Fruit fly (Drosophila melanogaster): ENCODE results near the gene CG12984.

CG12984 gene

DNA sequence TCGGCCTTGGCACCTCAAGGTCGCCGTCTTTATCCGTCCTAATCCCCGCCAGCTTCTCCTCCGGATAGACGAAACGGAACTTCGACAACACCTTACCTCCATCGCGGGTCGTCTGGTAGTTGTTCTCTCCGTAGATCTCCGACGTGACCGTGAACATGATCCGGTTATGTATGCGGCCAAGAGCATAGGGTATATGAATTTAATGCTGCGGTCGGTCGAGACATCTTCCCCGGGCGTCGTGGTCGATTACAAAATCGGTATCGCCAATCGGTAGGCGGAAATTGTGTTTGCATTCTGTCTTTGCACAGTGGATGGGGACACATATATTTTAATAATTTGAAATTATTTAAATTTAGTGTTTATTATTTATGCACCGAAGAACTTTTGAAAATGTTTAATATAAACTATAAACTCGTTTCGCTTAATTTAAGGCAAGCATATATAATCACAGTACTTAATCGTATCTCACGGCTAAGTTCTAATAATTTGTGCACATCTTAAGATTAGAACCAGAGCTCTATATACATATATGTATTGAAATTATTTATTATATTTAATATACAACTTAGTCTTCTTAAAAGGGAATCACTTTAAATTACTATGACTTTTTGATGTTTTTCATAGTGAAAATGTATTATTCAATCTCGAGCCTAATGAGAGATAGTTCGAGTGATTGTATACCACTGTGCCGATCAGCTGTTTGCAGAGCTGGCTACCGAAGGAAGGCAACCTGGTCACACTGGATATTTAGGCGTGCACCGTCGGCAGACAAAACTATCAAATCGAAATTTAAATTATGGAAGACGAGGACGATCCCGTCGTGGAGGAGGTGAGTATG lies 39.8 kb downstream of the CG12984 start, which contains the start of the genes CG10584 and Polr3E (continued):
- TF ChIP-seq CG17802 (tag; optimal IDR thresholded peaks at IDR 0.05) = peak; percentile 66
- peak; percentile 56 for TF ChIP-seq pzg (GFP tag; optimal IDR thresholded peaks at IDR 0.05)
- TF ChIP-seq jumu (GFP tag; optimal IDR thresholded peaks at IDR 0.05) = no peak
- TF ChIP-seq CG13424 (tag; optimal IDR thresholded peaks at IDR 0.05) = peak; percentile 97
- TF ChIP-seq Stat92E (GFP tag; optimal IDR thresholded peaks at IDR 0.05) = peak in 1 of 3 experiments; percentile 46
- TF ChIP-seq Dp (GFP tag; optimal IDR thresholded peaks at IDR 0.05) = peak; percentile 33
- TF ChIP-seq CG6791 (GFP tag; IDR thresholded peaks at IDR 0.05; ENCODE audit: partially characterized antibody) = peak; percentile 54
- peak; percentile 65; the same call in 1 of the 2 replicates for TF ChIP-seq Rx (GFP tag; IDR thresholded peaks at IDR 0.05)
- TF ChIP-seq CG6765 (GFP tag; optimal IDR thresholded peaks at IDR 0.05) = peak; percentile 90
- TF ChIP-seq pho (GFP tag; optimal IDR thresholded peaks at IDR 0.05) = peak; percentile 60
- no peak for TF ChIP-seq luna (GFP tag; optimal IDR thresholded peaks at IDR 0.05)
- peak; percentile 96 for TF ChIP-seq CG14710 (tag; optimal IDR thresholded peaks at IDR 0.05)
- peak; percentile 86 for TF ChIP-seq Vsx1 (GFP tag; optimal IDR thresholded peaks at IDR 0.05)
- TF ChIP-seq caup (GFP tag; optimal IDR thresholded peaks at IDR 0.05; ENCODE audit: severe bottlenecking) = peak; percentile 93
- peak; percentile 83 for TF ChIP-seq oc (tag; optimal IDR thresholded peaks at IDR 0.05)
- peak; percentile 89 for TF ChIP-seq lmd (GFP tag; IDR thresholded peaks at IDR 0.05)
- TF ChIP-seq wor (GFP tag; IDR thresholded peaks at IDR 0.05) = peak; percentile 55
- peak; percentile 91 for TF ChIP-seq cwo (GFP tag; optimal IDR thresholded peaks at IDR 0.05)
- TF ChIP-seq gcm (GFP tag; optimal IDR thresholded peaks at IDR 0.05) = peak; percentile 94
- peak; percentile 89 for TF ChIP-seq Blimp-1 (GFP tag; optimal IDR thresholded peaks at IDR 0.05)
- no peak for TF ChIP-seq mld (GFP tag; IDR thresholded peaks at IDR 0.05; ENCODE audit: partially characterized antibody)
- TF ChIP-seq CG7786 (GFP tag; optimal IDR thresholded peaks at IDR 0.05) = peak; percentile 18
- TF ChIP-seq PHDP (tag; optimal IDR thresholded peaks at IDR 0.05) = peak; percentile 94
- TF ChIP-seq grau (tag; optimal IDR thresholded peaks at IDR 0.05) = peak; percentile 95
- no peak for TF ChIP-seq CG7963 (GFP tag; IDR thresholded peaks at IDR 0.05; ENCODE audit: partially characterized antibody)
- TF ChIP-seq sens (GFP tag) = peak; percentile 81
- peak; percentile 75; the same call in 1 of the 3 replicates for TF ChIP-seq ase (GFP tag; IDR thresholded peaks at IDR 0.05)
- TF ChIP-seq MBD-R2 (GFP tag; IDR thresholded peaks at IDR 0.05) = peak; percentile 94
- TF ChIP-seq CG17912 (GFP tag; optimal IDR thresholded peaks at IDR 0.05) = peak; percentile 86
- peak; percentile 89 for TF ChIP-seq kah (GFP tag; optimal IDR thresholded peaks at IDR 0.05)
- no peak for TF ChIP-seq CG17612 (GFP tag; IDR thresholded peaks at IDR 0.05)
- TF ChIP-seq CG4730 (GFP tag; IDR thresholded peaks at IDR 0.05) = peak; percentile 79
- peak; percentile 93 for TF ChIP-seq CG15601 (tag; optimal IDR thresholded peaks at IDR 0.05)
- peak; percentile 35 for TF ChIP-seq Camta (GFP tag; optimal IDR thresholded peaks at IDR 0.05)
- TF ChIP-seq stc (GFP tag; IDR thresholded peaks at IDR 0.05) = peak; percentile 64
- TF ChIP-seq CG14860 (GFP tag; IDR thresholded peaks at IDR 0.05; ENCODE audit: partially characterized antibody) = no peak
- TF ChIP-seq CG15073 (GFP tag; optimal IDR thresholded peaks at IDR 0.05) = no peak
- TF ChIP-seq knrl (GFP tag; IDR thresholded peaks at IDR 0.05; ENCODE audit: partially characterized antibody) = peak; percentile 45
- TF ChIP-seq aop (GFP tag; IDR thresholded peaks at IDR 0.05) = no peak
- TF ChIP-seq CG31441 (GFP tag; IDR thresholded peaks at IDR 0.05) = peak; percentile 98
- peak; percentile 71; the same call in 1 of the 2 replicates for TF ChIP-seq ranshi (GFP tag; IDR thresholded peaks at IDR 0.05)
- TF ChIP-seq zen2 (GFP tag; IDR thresholded peaks at IDR 0.05; ENCODE audit: partially characterized antibody) = no peak
- TF ChIP-seq lilli (GFP tag; optimal IDR thresholded peaks at IDR 0.05) = peak; percentile 81
- TF ChIP-seq mirr (GFP tag; optimal IDR thresholded peaks at IDR 0.05) = peak; percentile 76
- no peak for TF ChIP-seq Trl (optimal IDR thresholded peaks at IDR 0.05)
- peak; percentile 44 for TF ChIP-seq Trl (GFP tag; optimal IDR thresholded peaks at IDR 0.05)
- no peak; the same call in none of the 2 replicates for TF ChIP-seq CG7372 (GFP tag; IDR thresholded peaks at IDR 0.05)
- peak; percentile 96 for TF ChIP-seq Hmr (GFP tag; optimal IDR thresholded peaks at IDR 0.05)
